Fruit fly (Drosophila melanogaster) S2 (cell line): ENCODE data around the gene CG44355.

ENCODE experiments used
- CG8478 ChIP-seq: fragments of >200 bp; optimal IDR thresholded peaks from 2 replicates; lab custom pipeline; 2018
- CTCF ChIP-seq, 2 experiments: fragments of >200 bp; optimal IDR thresholded peaks; 2 replicates each; lab custom pipeline; 2018

dm6 chr3L:12319782-12320181, 9.2 kb downstream of the CG44355 start:
- no peak for TF ChIP-seq CTCF (optimal IDR thresholded peaks at IDR 0.05; lab: Kevin White, UChicago)
- no peak for TF ChIP-seq CG8478 (lab: Kevin White, UChicago)
